Worm (Caenorhabditis elegans) whole organism, L1 larva: ENCODE measurements around the gene tbc-19.

Source experiments
- irx-1 ChIP-seq: sonication (generic microtip); optimal IDR thresholded peaks from 2 replicates; lab custom pipeline; 2016; ENCODE audit warnings: missing genetic modification characterization, missing compliant biosample characterization
- ztf-4 ChIP-seq: fragments of 150-350 bp; optimal IDR thresholded peaks from 2 replicates; lab custom pipeline; 2014; ENCODE audit warnings: missing biosample characterization, missing genetic modification characterization

ce11 chrX:13986307-13986706, 26.0 kb downstream of the tbc-19 start, which contains the start of gene irld-24:
- TF ChIP-seq ztf-4 (tag; lab: Kevin White, UChicago) (no peak), irx-1 (no peak)
